Fruit fly (Drosophila melanogaster): Measurements from ENCODE around the gene OdsH.

OdsH gene

DNA sequence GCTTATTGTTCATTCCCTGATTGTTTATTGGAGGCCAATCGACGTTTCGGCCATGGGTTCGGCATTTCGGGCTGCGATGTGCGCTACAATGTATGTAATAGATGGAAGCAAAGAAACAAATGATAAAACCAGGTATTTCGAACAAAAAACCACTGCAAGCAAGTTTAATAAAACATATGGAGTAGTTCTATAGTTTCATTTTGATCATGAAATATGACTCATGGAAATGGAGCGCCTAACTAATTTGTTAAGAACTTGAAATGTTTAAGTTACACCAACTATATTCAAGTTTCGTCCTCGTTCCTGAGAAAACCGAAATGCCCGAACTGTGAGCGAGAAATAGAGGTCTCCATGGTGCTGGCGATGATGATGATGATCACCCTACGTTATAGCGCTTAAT lies 10.5 kb upstream of the OdsH start (continued):
- TF ChIP-seq phol (tag; optimal IDR thresholded peaks at IDR 0.05) (peak; percentile 70), CG13296 (GFP tag; optimal IDR thresholded peaks at IDR 0.05) (no peak), Mad (GFP tag; optimal IDR thresholded peaks at IDR 0.05) (no peak), CG34422 (GFP tag; IDR thresholded peaks at IDR 0.05) (no peak), CG6854 (GFP tag; optimal IDR thresholded peaks at IDR 0.05) (no peak), pnt (GFP tag; optimal IDR thresholded peaks at IDR 0.05) (no peak), Fer2 (tag; optimal IDR thresholded peaks at IDR 0.05) (no peak), Pdp1 (GFP tag; optimal IDR thresholded peaks at IDR 0.05) (peak in 1 of 2 experiments; percentile 18), Tbp (GFP tag; optimal IDR thresholded peaks at IDR 0.05) (no peak), CG31224 (GFP tag; IDR thresholded peaks at IDR 0.05) (no peak), H15 (GFP tag; IDR thresholded peaks at IDR 0.05) (no peak), CG34376 (GFP tag; optimal IDR thresholded peaks at IDR 0.05) (no peak), Deaf1 (tag; optimal IDR thresholded peaks at IDR 0.05) (no peak), Fer3 (tag; optimal IDR thresholded peaks at IDR 0.05) (no peak), CG3065 (GFP tag; optimal IDR thresholded peaks at IDR 0.05) (no peak), HLH54F (GFP tag; optimal IDR thresholded peaks at IDR 0.05) (no peak), z (GFP tag; IDR thresholded peaks at IDR 0.05) (no peak), ATbp (GFP tag; optimal IDR thresholded peaks at IDR 0.05) (peak; percentile 27), corto (GFP tag; optimal IDR thresholded peaks at IDR 0.05) (no peak), sim (GFP tag; IDR thresholded peaks at IDR 0.05) (no peak), Doc2 (GFP tag; IDR thresholded peaks at IDR 0.05) (no peak), CG14860 (GFP tag; IDR thresholded peaks at IDR 0.05; ENCODE audit: partially characterized antibody) (no peak), CG10979 (tag; optimal IDR thresholded peaks at IDR 0.05) (peak; percentile 71), Dad (GFP tag; optimal IDR thresholded peaks at IDR 0.05) (no peak), Atf6 (GFP tag; IDR thresholded peaks at IDR 0.05) (no peak), crc (GFP tag; optimal IDR thresholded peaks at IDR 0.05) (no peak), Awh (GFP tag; IDR thresholded peaks at IDR 0.05) (no peak), fd3F (GFP tag; optimal IDR thresholded peaks at IDR 0.05) (no peak), pum (GFP tag; optimal IDR thresholded peaks at IDR 0.05) (no peak), Oli (tag; optimal IDR thresholded peaks at IDR 0.05) (peak; percentile 65), dimm (GFP tag; IDR thresholded peaks at IDR 0.05) (no peak), Rfx (GFP tag; IDR thresholded peaks at IDR 0.05) (peak; percentile 27; the same call in 1 of the 2 replicates), maf-S (GFP tag; optimal IDR thresholded peaks at IDR 0.05) (no peak), nerfin-2 (GFP tag; IDR thresholded peaks at IDR 0.05; ENCODE audit: partially characterized antibody) (no peak), CG12769 (tag; optimal IDR thresholded peaks at IDR 0.05) (no peak), hth (optimal IDR thresholded peaks at IDR 0.05) (no peak), CG1603 (tag; optimal IDR thresholded peaks at IDR 0.05) (no peak), bab2 (GFP tag; optimal IDR thresholded peaks at IDR 0.05) (peak; percentile 1), Side (GFP tag; optimal IDR thresholded peaks at IDR 0.05) (no peak), Ets65A (GFP tag) (peak; percentile 88), toy (GFP tag; IDR thresholded peaks at IDR 0.05) (no peak), CG1602 (GFP tag; optimal IDR thresholded peaks at IDR 0.05) (peak; percentile 11), CG14710 (tag; optimal IDR thresholded peaks at IDR 0.05) (peak; percentile 59), CG2199 (GFP tag; IDR thresholded peaks at IDR 0.05) (no peak), twi (tag; optimal IDR thresholded peaks at IDR 0.05) (peak; percentile 16), CG2875 (GFP tag; optimal IDR thresholded peaks at IDR 0.05) (peak; percentile 22)
